Worm (Caenorhabditis elegans) whole organism, L4 larva: ENCODE measurements around the gene skr-5.

Experiments used
- F10B5.3 ChIP-seq: sonication (generic microtip); optimal IDR thresholded peaks from 2 replicates; lab custom pipeline; 2016; ENCODE audit warnings: mild to moderate bottlenecking, missing genetic modification characterization, missing compliant biosample characterization
- T20F7.1 ChIP-seq: fragments of 200-800 bp; sonication (Bioruptor generic); optimal IDR thresholded peaks from 2 replicates; lab custom pipeline; 2018; ENCODE audit warnings: mild to moderate bottlenecking, missing genetic modification characterization, missing compliant biosample characterization
- Y105C5A.15 ChIP-seq: fragments of 200-800 bp; sonication (Bioruptor generic); IDR thresholded peaks from 2 replicates; pipeline ENCODE4 v1.3.6; 2022; ENCODE audit warnings: missing genetic modification characterization, missing compliant biosample characterization
- aha-1 ChIP-seq: fragments of 150-350 bp; peaks from one replicate; lab custom pipeline; 2014; ENCODE audit warnings: missing biosample characterization, missing genetic modification characterization
- aly-2 ChIP-seq: sonication (generic microtip); optimal IDR thresholded peaks from 2 replicates; lab custom pipeline; 2018; ENCODE audit warnings: missing biosample characterization, missing genetic modification characterization
- ceh-82 ChIP-seq: sonication (generic microtip); optimal IDR thresholded peaks from 2 replicates; lab custom pipeline; 2017; ENCODE audit warnings: missing biosample characterization, missing genetic modification characterization
- daf-16 ChIP-seq, 3 experiments: sonication (generic microtip); optimal IDR thresholded peaks; 2 replicates each; lab custom pipeline; 2016 to 2017; ENCODE audit warnings: missing genetic modification characterization in 3 of 3, missing genetic modification reagents in 3 of 3, mild to moderate bottlenecking in 2 of 3, missing compliant biosample characterization in 2 of 3, missing biosample characterization in 1 of 3, moderate library complexity in 1 of 3
- daf-19 ChIP-seq: fragments of 200-800 bp; sonication (Bioruptor generic); conservative IDR thresholded peaks from 2 replicates; pipeline ENCODE4 v1.3.6; 2022; ENCODE audit warnings: missing genetic modification characterization, missing compliant biosample characterization
- daf-8 ChIP-seq: fragments of 200-800 bp; sonication (Bioruptor generic); IDR thresholded peaks from 2 replicates; pipeline ENCODE4 v1.3.6; 2022; ENCODE audit warnings: missing genetic modification characterization, missing compliant biosample characterization
- dmd-6 ChIP-seq: fragments of 200-800 bp; sonication (Bioruptor generic); IDR thresholded peaks from 2 replicates; pipeline ENCODE4 v1.3.6; 2022; ENCODE audit warnings: missing genetic modification reagents, missing genetic modification characterization, missing compliant biosample characterization
- duxl-1 ChIP-seq: sonication (generic microtip); optimal IDR thresholded peaks from 2 replicates; lab custom pipeline; 2016; ENCODE audit warnings: mild to moderate bottlenecking, missing genetic modification characterization, moderate library complexity, missing compliant biosample characterization; ENCODE audit not compliant: poor library complexity
- dve-1 ChIP-seq: sonication (generic microtip); optimal IDR thresholded peaks from 2 replicates; lab custom pipeline; 2017; ENCODE audit warnings: antibody characterized with exemption, mild to moderate bottlenecking, missing genetic modification characterization, missing compliant biosample characterization; ENCODE audit not compliant: insufficient read depth
- gei-8 ChIP-seq: fragments of 200-800 bp; sonication (Bioruptor generic); optimal IDR thresholded peaks from 2 replicates; lab custom pipeline; 2018; ENCODE audit warnings: mild to moderate bottlenecking, missing genetic modification characterization, missing compliant biosample characterization
- hif-1 ChIP-seq, 2 experiments: sonication (generic microtip); optimal IDR thresholded peaks; 2 replicates each; lab custom pipeline; 2016 to 2017; ENCODE audit warnings: missing compliant biosample characterization in 2 of 2, missing genetic modification characterization in 2 of 2, missing genetic modification reagents in 2 of 2, missing genotype in 2 of 2, mild to moderate bottlenecking in 1 of 2
- hlh-11 ChIP-seq: fragments of 200-800 bp; sonication (Bioruptor generic); optimal IDR thresholded peaks from 2 replicates; lab custom pipeline; 2018; ENCODE audit warnings: mild to moderate bottlenecking, missing genetic modification characterization, missing compliant biosample characterization
- hlh-30 ChIP-seq: sonication (generic microtip); optimal IDR thresholded peaks from 2 replicates; lab custom pipeline; 2017; ENCODE audit warnings: antibody characterized with exemption, mild to moderate bottlenecking, missing genetic modification characterization, missing compliant biosample characterization; ENCODE audit not compliant: insufficient read depth
- jun-1 ChIP-seq: fragments of 150-350 bp; optimal IDR thresholded peaks from 2 replicates; lab custom pipeline; 2014; ENCODE audit warnings: missing biosample characterization, missing genetic modification reagents, missing genetic modification characterization
- lin-39 ChIP-seq: fragments of 150-350 bp; optimal IDR thresholded peaks from 2 replicates; lab custom pipeline; 2014; ENCODE audit warnings: missing biosample characterization, missing genetic modification reagents, missing genetic modification characterization
- lir-3 ChIP-seq: sonication (generic microtip); optimal IDR thresholded peaks from 2 replicates; lab custom pipeline; 2016; ENCODE audit warnings: mild to moderate bottlenecking, missing genetic modification characterization, missing compliant biosample characterization
- lsy-2 ChIP-seq, 2 experiments: fragments of 150-350 bp in 1 of 2; sonication (generic microtip) in 1 of 2; optimal IDR thresholded peaks; 2 replicates each; lab custom pipeline; 2014 to 2017; ENCODE audit warnings: missing biosample characterization in 2 of 2, missing genetic modification characterization in 2 of 2
- madf-5 ChIP-seq, 2 experiments: fragments of 200-800 bp; sonication (Bioruptor generic); IDR thresholded peaks; 2 replicates each; pipeline ENCODE4 v1.3.6; 2022; ENCODE audit warnings: missing compliant biosample characterization in 2 of 2, missing genetic modification characterization in 2 of 2
- mdl-1 ChIP-seq, 2 experiments: fragments of 150-350 bp in 1 of 2; sonication (generic microtip) in 1 of 2; optimal IDR thresholded peaks; 2 replicates each; lab custom pipeline; 2014 to 2017; ENCODE audit warnings: missing biosample characterization in 2 of 2, missing genetic modification characterization in 2 of 2
- mdt-29 ChIP-seq: fragments of 200-800 bp; sonication (Bioruptor generic); IDR thresholded peaks from 2 replicates; pipeline ENCODE4 v1.3.6; 2022; ENCODE audit warnings: missing genetic modification reagents, missing genetic modification characterization, missing compliant biosample characterization
- mep-1 ChIP-seq: fragments of 150-350 bp; sonication (generic microtip); optimal IDR thresholded peaks from 3 replicates; lab custom pipeline; 2014; ENCODE audit warnings: missing biosample characterization, missing genetic modification characterization
- nhr-11 ChIP-seq: fragments of 150-350 bp; optimal IDR thresholded peaks from 2 replicates; lab custom pipeline; 2014; ENCODE audit warnings: missing biosample characterization, missing genetic modification characterization
- nhr-25 ChIP-seq: sonication (generic microtip); optimal IDR thresholded peaks from 2 replicates; lab custom pipeline; 2017; ENCODE audit warnings: missing genetic modification characterization, mild to moderate bottlenecking, missing compliant biosample characterization, antibody characterized with exemption, moderate library complexity, borderline replicate concordance; ENCODE audit not compliant: insufficient read depth
- nhr-28 ChIP-seq: fragments of 150-350 bp; optimal IDR thresholded peaks from 2 replicates; lab custom pipeline; 2014; ENCODE audit warnings: missing biosample characterization, missing genetic modification characterization
- nhr-48 ChIP-seq: sonication (generic microtip); optimal IDR thresholded peaks from 2 replicates; lab custom pipeline; 2016; ENCODE audit warnings: mild to moderate bottlenecking, missing genetic modification characterization, missing compliant biosample characterization
- nhr-76 ChIP-seq: fragments of 150-350 bp; optimal IDR thresholded peaks from 2 replicates; lab custom pipeline; 2014; ENCODE audit warnings: missing biosample characterization, missing genetic modification characterization
- nhr-77 ChIP-seq: fragments of 150-350 bp; optimal IDR thresholded peaks from 2 replicates; lab custom pipeline; 2014; ENCODE audit warnings: missing biosample characterization, missing genetic modification characterization
- pha-4 ChIP-seq, 2 experiments: fragments of 150-350 bp in 1 of 2; fragments of 200-800 bp in 1 of 2; sonication (Bioruptor generic) in 1 of 2; IDR thresholded peaks in 1 of 2; optimal IDR thresholded peaks in 1 of 2; 2 replicates each; pipeline versions ENCODE4 v1.3.6 to Lab custom; 2014 to 2022; ENCODE audit warnings: missing genetic modification characterization in 2 of 2, missing genetic modification reagents in 2 of 2, missing biosample characterization in 1 of 2, missing compliant biosample characterization in 1 of 2
- php-3 ChIP-seq: fragments of 200-800 bp; sonication (Bioruptor generic); IDR thresholded peaks from 2 replicates; pipeline ENCODE4 v1.3.6; 2022; ENCODE audit warnings: missing genetic modification reagents, missing genetic modification characterization, missing compliant biosample characterization
- pqm-1 ChIP-seq: sonication (generic microtip); optimal IDR thresholded peaks from 2 replicates; lab custom pipeline; 2017; ENCODE audit warnings: missing biosample characterization, missing genetic modification characterization
- set-16 ChIP-seq: fragments of 200-800 bp; sonication (Bioruptor generic); IDR thresholded peaks from 2 replicates; pipeline ENCODE4 v1.3.6; 2022; ENCODE audit warnings: missing genetic modification reagents, missing genetic modification characterization, missing compliant biosample characterization
- skn-1 ChIP-seq: fragments of 150-350 bp; optimal IDR thresholded peaks from 2 replicates; lab custom pipeline; 2014; ENCODE audit warnings: missing biosample characterization, missing genetic modification characterization
- unc-39 ChIP-seq: sonication (generic microtip); optimal IDR thresholded peaks from 2 replicates; lab custom pipeline; 2017; ENCODE audit warnings: missing biosample characterization, missing genetic modification characterization
- unc-62 ChIP-seq, 3 experiments: fragments of 150-350 bp in 1 of 3; sonication (generic microtip); optimal IDR thresholded peaks in 2 of 3; peaks in 1 of 3; 1 replicate in 1 of 3; 2 replicates in 2 of 3; lab custom pipeline; 2014 to 2017; ENCODE audit warnings: missing biosample characterization in 3 of 3, missing genetic modification characterization in 3 of 3, missing genetic modification reagents in 3 of 3, missing genotype in 1 of 3
- vab-7 ChIP-seq: fragments of 200-800 bp; sonication (Bioruptor generic); IDR thresholded peaks from 2 replicates; pipeline ENCODE4 v1.3.6; 2022; ENCODE audit warnings: missing genetic modification reagents, missing genetic modification characterization, missing compliant biosample characterization
- zfp-2 ChIP-seq: sonication (generic microtip); optimal IDR thresholded peaks from 2 replicates; lab custom pipeline; 2016; ENCODE audit warnings: mild to moderate bottlenecking, missing genetic modification characterization, missing compliant biosample characterization
- zfp-3 ChIP-seq: fragments of 200-800 bp; sonication (Bioruptor generic); conservative IDR thresholded peaks from 2 replicates; pipeline ENCODE4 v1.3.6; 2022; ENCODE audit warnings: missing genetic modification reagents, missing genetic modification characterization, missing compliant biosample characterization

The skr-5 gene

ce11 chrV:17339349-17339748, 8.4 kb upstream of the skr-5 start:
- TF ChIP-seq nhr-25 (tag; lab: Kevin White, UChicago) (no peak), zfp-2 (tag; lab: Kevin White, UChicago) (no peak), lsy-2 (tag; optimal IDR thresholded peaks at IDR 0.05; lab: Kevin White, UChicago) (no peak), set-16 (GFP tag; lab: Robert Waterston, UW) (no peak), daf-19 (GFP tag; lab: Robert Waterston, UW) (no peak), gei-8 (no peak), aly-2 (tag; lab: Kevin White, UChicago) (no peak), jun-1 (tag; lab: Kevin White, UChicago) (no peak), zfp-3 (GFP tag; lab: Robert Waterston, UW) (no peak), Y105C5A.15 (GFP tag; lab: Robert Waterston, UW) (no peak), mdt-29 (GFP tag; lab: Robert Waterston, UW) (no peak)
- TF ChIP-seq, all 104 proteins: peak for 0

DNA sequence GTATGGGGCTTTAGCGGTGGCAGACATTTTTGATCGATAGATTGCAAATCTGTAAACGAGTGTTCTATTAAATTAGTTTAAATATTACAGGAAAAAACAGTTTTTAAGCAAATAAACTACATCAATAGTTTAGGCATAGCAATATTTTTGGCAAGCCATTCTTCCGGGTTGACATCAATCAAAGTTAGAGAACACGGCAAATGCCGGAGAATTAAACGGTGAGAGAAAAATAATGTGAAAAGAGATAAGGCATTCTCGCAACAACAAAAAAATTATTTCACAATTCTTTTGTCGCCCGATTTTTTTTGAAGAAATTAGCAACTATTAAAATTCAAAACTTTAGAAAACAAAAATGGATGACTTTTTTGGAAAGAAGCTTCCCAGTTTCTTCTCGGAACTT, 2.8 kb upstream of the skr-5 start, which contains the start of the genes fbxa-188 and fbxa-189:
fbxa-188 (minus strand) TSS at position 51 of the 400 bp plus-strand sequence.
fbxa-189 (plus strand) TSS at position 339 of the 400 bp plus-strand sequence.
- TF ChIP-seq dmd-6 (GFP tag; lab: Robert Waterston, UW): peak; percentile 10; the same call in 1 of the 2 replicates
- no peak for TF ChIP-seq php-3 (GFP tag; lab: Robert Waterston, UW)
- TF ChIP-seq daf-16 (GFP tag; optimal IDR thresholded peaks at IDR 0.05; lab: Kevin White, UChicago): no peak
- peak; percentile 69 for TF ChIP-seq daf-16 (tag; optimal IDR thresholded peaks at IDR 0.05; lab: Kevin White, UChicago)
- TF ChIP-seq nhr-28 (tag; lab: Kevin White, UChicago): peak; percentile 40
- TF ChIP-seq duxl-1 (tag; lab: Kevin White, UChicago): peak; percentile 56
- TF ChIP-seq pqm-1: peak; percentile 56
- TF ChIP-seq dve-1: peak; percentile 12
- TF ChIP-seq madf-5 (GFP tag; IDR thresholded peaks at IDR 0.05; lab: Robert Waterston, UW): no peak
- TF ChIP-seq hif-1 (tag; optimal IDR thresholded peaks at IDR 0.05; lab: Kevin White, UChicago): no peak

- TF ChIP-seq vab-7 (GFP tag; lab: Robert Waterston, UW): no peak
- TF ChIP-seq skn-1 (tag; lab: Kevin White, UChicago): no peak
- no peak for TF ChIP-seq mdl-1 (tag; optimal IDR thresholded peaks at IDR 0.05; lab: Kevin White, UChicago)
- TF ChIP-seq ceh-82 (tag; lab: Kevin White, UChicago): no peak
- no peak for TF ChIP-seq gei-8
- TF ChIP-seq hlh-30: no peak
- no peak for TF ChIP-seq T20F7.1 (GFP tag; lab: Kevin White, UChicago)
- no peak for TF ChIP-seq unc-62 (GFP tag; optimal IDR thresholded peaks at IDR 0.05 in 1 of 2; lab: Kevin White, UChicago)
- no peak for TF ChIP-seq unc-62 (tag; optimal IDR thresholded peaks at IDR 0.05; lab: Kevin White, UChicago)
- TF ChIP-seq unc-39 (tag; lab: Kevin White, UChicago): no peak
- TF ChIP-seq pha-4 (GFP tag; IDR thresholded peaks at IDR 0.05; lab: Robert Waterston, UW): no peak
- TF ChIP-seq pha-4 (tag; optimal IDR thresholded peaks at IDR 0.05; lab: Kevin White, UChicago): no peak
- TF ChIP-seq nhr-11: no peak
- no peak for TF ChIP-seq lin-39 (tag; lab: Kevin White, UChicago)
- TF ChIP-seq lir-3: no peak
- TF ChIP-seq dve-1: no peak
Observed at ce11 chrV:17350093-17350492, 2.4 kb downstream of the skr-5 start, which contains the start of gene lsy-27. TSS of gene lsy-27 (minus strand) at chrV:17350193.

- TF ChIP-seq dmd-6 (GFP tag; lab: Robert Waterston, UW): peak; percentile 43; the same call in 1 of the 2 replicates
- TF ChIP-seq pqm-1: peak; percentile 99
- no peak for TF ChIP-seq mep-1 (tag; lab: Kevin White, UChicago)
- TF ChIP-seq php-3 (GFP tag; lab: Robert Waterston, UW): 0 out of 2 replicates have a peak, but pooled peaks have one; percentile 8
- no peak for TF ChIP-seq nhr-76 (tag; lab: Kevin White, UChicago)
- TF ChIP-seq hif-1 (tag; optimal IDR thresholded peaks at IDR 0.05; lab: Kevin White, UChicago): peak in 1 of 2 experiments; percentile 32
- TF ChIP-seq nhr-28 (tag; lab: Kevin White, UChicago): peak; percentile 83
- TF ChIP-seq hlh-11 (tag; lab: Kevin White, UChicago): peak; percentile 76
- no peak for TF ChIP-seq F10B5.3 (tag; lab: Kevin White, UChicago)
- peak; percentile 22 for TF ChIP-seq nhr-77
- no peak for TF ChIP-seq daf-16 (GFP tag; optimal IDR thresholded peaks at IDR 0.05; lab: Kevin White, UChicago)
- TF ChIP-seq daf-16 (tag; optimal IDR thresholded peaks at IDR 0.05; lab: Kevin White, UChicago): peak; percentile 98
- TF ChIP-seq nhr-48 (tag; lab: Kevin White, UChicago): peak; percentile 11
- peak; percentile 64 for TF ChIP-seq aha-1 (tag; lab: Kevin White, UChicago)
- peak; percentile 36 for TF ChIP-seq dve-1
- no peak for TF ChIP-seq daf-8 (GFP tag; lab: Robert Waterston, UW)
Observed at ce11 chrV:17352827-17353373, 5.2 kb downstream of the skr-5 start, which contains the start of the genes fbxa-134 and F47H4.2. TSS of gene fbxa-134 (minus strand) at chrV:17352870. TSS of gene F47H4.2 (plus strand) at chrV:17353323.
